Worm (Caenorhabditis elegans) whole organism, late embryonic: ENCODE results near the gene srh-129.

Experiments
- T23F11.4 ChIP-seq: fragments of 200-800 bp; sonication (Bioruptor generic); optimal IDR thresholded peaks from 2 replicates; lab custom pipeline; 2018; ENCODE audit warnings: mild to moderate bottlenecking, missing genetic modification characterization, missing compliant biosample characterization
- ceh-14 ChIP-seq: sonication (generic microtip); optimal IDR thresholded peaks from 2 replicates; lab custom pipeline; 2016; ENCODE audit warnings: missing genotype, missing genetic modification characterization, missing compliant biosample characterization
- ceh-2 ChIP-seq: sonication (generic microtip); optimal IDR thresholded peaks from 2 replicates; lab custom pipeline; 2016; ENCODE audit warnings: missing genotype, missing genetic modification characterization, missing compliant biosample characterization
- ceh-48 ChIP-seq: sonication (generic microtip); optimal IDR thresholded peaks from 2 replicates; lab custom pipeline; 2016; ENCODE audit warnings: missing genetic modification characterization, inconsistent platforms, missing compliant biosample characterization
- ceh-6 ChIP-seq: fragments of 200-800 bp; sonication (Bioruptor generic); optimal IDR thresholded peaks from 2 replicates; lab custom pipeline; 2018; ENCODE audit warnings: mild to moderate bottlenecking, missing genetic modification characterization, missing compliant biosample characterization
- hlh-6 ChIP-seq: sonication (generic microtip); optimal IDR thresholded peaks from 2 replicates; lab custom pipeline; 2016; ENCODE audit warnings: missing genotype, missing genetic modification characterization, missing compliant biosample characterization
- lin-11 ChIP-seq: fragments of 200-800 bp; sonication (Bioruptor generic); optimal IDR thresholded peaks from 2 replicates; lab custom pipeline; 2018; ENCODE audit warnings: mild to moderate bottlenecking, missing genetic modification characterization, missing compliant biosample characterization
- nhr-11 ChIP-seq: fragments of 150-350 bp; optimal IDR thresholded peaks from 2 replicates; lab custom pipeline; 2014; ENCODE audit warnings: missing biosample characterization, missing genetic modification characterization
- npax-4 ChIP-seq: sonication (generic microtip); optimal IDR thresholded peaks from 2 replicates; lab custom pipeline; 2016; ENCODE audit warnings: missing genetic modification characterization, missing compliant biosample characterization
- pag-3 ChIP-seq: sonication (generic microtip); optimal IDR thresholded peaks from 2 replicates; lab custom pipeline; 2016; ENCODE audit warnings: missing compliant biosample characterization, missing genetic modification characterization, borderline replicate concordance
- pha-4 ChIP-seq: fragments of 150-350 bp; optimal IDR thresholded peaks from 2 replicates; lab custom pipeline; 2018; ENCODE audit warnings: missing biosample characterization, missing genetic modification reagents, missing genetic modification characterization

ce11 chrV:5144541-5144940 is 856 bp upstream of the srh-129 start, which contains the start of gene F14F9.2:
- no peak for TF ChIP-seq ceh-48
- no peak for TF ChIP-seq hlh-6 (tag; lab: Kevin White, UChicago)
- no peak for TF ChIP-seq ceh-14
- TF ChIP-seq ceh-6 (GFP tag; lab: Kevin White, UChicago): no peak
- TF ChIP-seq npax-4: no peak
- no peak for TF ChIP-seq T23F11.4
- TF ChIP-seq ceh-2 (tag; lab: Kevin White, UChicago): no peak
- TF ChIP-seq pag-3 (tag; lab: Kevin White, UChicago): no peak
- TF ChIP-seq pha-4: no peak
- no peak for TF ChIP-seq nhr-11 (tag; lab: Kevin White, UChicago)
- no peak for TF ChIP-seq lin-11 (tag; lab: Kevin White, UChicago)
